Fruit fly (Drosophila melanogaster): Measurements from ENCODE around the gene OS9.

Gene OS9

dm6 chr2L:19966410-19966809 lies at the start of gene OS9:
Gene OS9 (minus strand): TSS chr2L:19966510.
- TF ChIP-seq CG17801 (GFP tag; optimal IDR thresholded peaks at IDR 0.05; ENCODE audit: partially characterized antibody), result no peak

- no peak for TF ChIP-seq CG17801 (GFP tag; optimal IDR thresholded peaks at IDR 0.05; ENCODE audit: partially characterized antibody)
Observed at dm6 chr2L:20005064-20005463, 38.8 kb upstream of the OS9 start.

dm6 chr2L:20004341-20004740 lies 38.0 kb upstream of the OS9 start:
- TF ChIP-seq CG17801 (GFP tag; optimal IDR thresholded peaks at IDR 0.05; ENCODE audit: partially characterized antibody), result no peak

dm6 chr2L:20002086-20002485 lies 35.8 kb upstream of the OS9 start:
- no peak for TF ChIP-seq CG17801 (GFP tag; optimal IDR thresholded peaks at IDR 0.05; ENCODE audit: partially characterized antibody)

- TF ChIP-seq CG17801 (GFP tag; optimal IDR thresholded peaks at IDR 0.05; ENCODE audit: partially characterized antibody), result no peak
Observed at dm6 chr2L:19998139-19998538, 31.8 kb upstream of the OS9 start.

dm6 chr2L:19992427-19992998 lies 26.2 kb upstream of the OS9 start:
- TF ChIP-seq CG17801 (GFP tag; optimal IDR thresholded peaks at IDR 0.05; ENCODE audit: partially characterized antibody), result no peak

DNA sequence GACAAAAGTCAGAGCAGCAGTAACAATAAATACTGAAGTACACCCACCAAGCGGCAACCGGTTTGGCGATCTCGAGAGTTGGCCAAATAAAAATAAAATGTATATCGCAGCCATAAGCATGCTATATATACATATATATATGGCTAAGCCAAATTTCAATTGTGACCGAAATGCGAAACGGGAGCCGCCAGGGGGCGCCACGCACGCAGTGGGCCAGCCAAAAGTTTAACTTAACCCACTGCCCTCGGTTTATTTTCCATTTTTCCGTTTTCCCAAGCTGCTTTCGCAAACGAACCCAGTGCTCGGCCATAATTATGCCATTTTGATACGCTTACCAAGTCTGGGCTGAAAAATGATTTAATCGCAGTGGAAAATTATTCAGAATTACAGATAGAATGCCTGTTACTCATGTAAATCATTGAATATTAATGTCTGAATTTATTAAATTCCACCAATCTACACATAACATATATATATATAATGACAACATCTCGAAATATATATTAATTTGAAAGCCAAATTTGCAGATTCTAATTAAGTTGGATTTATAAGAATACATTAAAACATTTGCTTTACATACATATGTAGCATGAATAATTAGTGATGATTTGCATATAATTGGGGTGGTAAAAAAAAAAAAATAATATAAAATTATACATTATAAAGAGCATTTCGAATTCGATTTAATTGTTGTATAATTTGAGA lies 23.5 kb upstream of the OS9 start:
- TF ChIP-seq CG17801 (GFP tag; optimal IDR thresholded peaks at IDR 0.05; ENCODE audit: partially characterized antibody), result no peak

dm6 chr2L:19987875-19988665 lies 21.8 kb upstream of the OS9 start:
- TF ChIP-seq CG17801 (GFP tag; optimal IDR thresholded peaks at IDR 0.05; ENCODE audit: partially characterized antibody), result no peak

- no peak for TF ChIP-seq CG17801 (GFP tag; optimal IDR thresholded peaks at IDR 0.05; ENCODE audit: partially characterized antibody)
Observed at dm6 chr2L:19967390-19967789, 1.1 kb upstream of the OS9 start, which contains the start of gene Hf. Gene Hf (minus strand): TSS chr2L:19967685.

- no peak for TF ChIP-seq CG17801 (GFP tag; optimal IDR thresholded peaks at IDR 0.05; ENCODE audit: partially characterized antibody)
Observed at dm6 chr2L:19963836-19964235, 2.5 kb downstream of the OS9 start, which contains the start of gene CG10680. Gene CG10680 (plus strand): TSS chr2L:19964136.

DNA sequence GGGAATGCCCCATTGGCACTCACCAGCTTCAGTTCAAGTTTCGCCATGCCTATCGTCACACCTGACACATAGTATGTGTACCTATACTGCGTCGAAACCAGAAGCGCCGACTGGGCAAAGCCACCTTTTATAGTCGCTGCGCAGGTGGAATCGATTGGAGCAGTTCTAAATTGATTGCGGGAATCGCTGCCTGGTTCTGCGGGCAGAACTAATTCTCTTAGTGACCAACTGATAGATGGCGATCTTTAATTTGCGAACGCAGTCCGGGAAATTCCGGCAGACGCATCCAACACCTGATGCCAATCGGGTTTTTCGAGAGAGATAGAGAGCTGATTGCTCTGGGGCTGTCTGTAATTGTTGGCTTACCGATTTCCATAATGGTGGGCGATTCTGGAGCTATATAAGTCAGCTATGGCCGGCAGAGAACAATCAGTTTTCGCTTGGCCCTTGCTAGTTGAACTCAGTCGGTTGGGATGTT lies 4.0 kb downstream of the OS9 start, which contains the start of the genes CG13965 and CG16772:
Gene CG13965, minus strand, starts transcription at position 101 of the 478 bp plus-strand sequence.
Gene CG16772, plus strand, starts transcription at position 428 of the 478 bp plus-strand sequence.
- no peak for TF ChIP-seq CG17801 (GFP tag; optimal IDR thresholded peaks at IDR 0.05; ENCODE audit: partially characterized antibody)

dm6 chr2L:19961585-19961984 lies 4.7 kb downstream of the OS9 start, which contains the start of gene CG42866:
Gene CG42866 (minus strand): TSS chr2L:19961685.
- no peak for TF ChIP-seq CG17801 (GFP tag; optimal IDR thresholded peaks at IDR 0.05; ENCODE audit: partially characterized antibody)

DNA sequence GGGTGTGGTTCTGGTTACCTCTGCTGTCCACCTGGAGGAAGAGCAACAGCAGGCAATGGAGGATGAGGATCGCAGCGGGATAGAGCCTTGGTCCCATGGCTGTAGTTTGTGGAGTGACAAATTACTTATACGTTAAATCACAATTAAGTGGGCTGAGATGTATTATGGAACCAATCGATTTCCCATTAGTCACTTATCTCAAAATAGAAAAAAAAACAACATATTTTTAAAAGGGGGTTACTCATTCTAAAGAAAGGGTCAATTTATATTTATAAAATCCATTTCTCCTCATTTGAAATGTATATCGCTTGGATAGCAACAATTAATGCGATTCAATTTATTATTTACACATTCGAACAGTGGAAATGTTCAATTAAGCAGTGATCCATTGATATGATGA lies 5.4 kb downstream of the OS9 start, which contains the start of gene CG34051:
Gene CG34051, minus strand, starts transcription at position 101 of the 400 bp plus-strand sequence.
- no peak for TF ChIP-seq CG17801 (GFP tag; optimal IDR thresholded peaks at IDR 0.05; ENCODE audit: partially characterized antibody)

dm6 chr2L:19958520-19959161 lies 7.7 kb downstream of the OS9 start, which contains the start of gene COX4:
Gene COX4 (plus strand): TSS chr2L:19958713.
- TF ChIP-seq CG17801 (GFP tag; optimal IDR thresholded peaks at IDR 0.05; ENCODE audit: partially characterized antibody), result peak; percentile 22

- no peak for TF ChIP-seq CG17801 (GFP tag; optimal IDR thresholded peaks at IDR 0.05; ENCODE audit: partially characterized antibody)
Observed at dm6 chr2L:19952221-19952620, 14.1 kb downstream of the OS9 start.

All from ovary, adult (tissue).